Fruit fly (Drosophila melanogaster) whole organism, embryonic: ENCODE measurements around the gene CG12880.
A peak's percentile ranks its signal among the peaks of the same experiment; 100 is the strongest.

Source experiments
- ATbp ChIP-seq: fragments of 200-800 bp; sonication (Bioruptor generic); optimal IDR thresholded peaks from 2 replicates; lab custom pipeline; 2017; ENCODE audit warnings: missing biosample characterization, mild to moderate bottlenecking, missing genetic modification characterization, missing genetic modification reagents
- Atf6 ChIP-seq: fragments of 200-800 bp; sonication (Bioruptor generic); IDR thresholded peaks from 2 replicates; pipeline ENCODE4 v1.3.6; 2022; ENCODE audit warnings: missing biosample characterization, missing genetic modification characterization
- Bgb ChIP-seq: fragments of 200-800 bp; sonication (Bioruptor generic); IDR thresholded peaks from 2 replicates; pipeline ENCODE4 v1.3.6; 2022; ENCODE audit warnings: missing biosample characterization, missing genetic modification characterization; ENCODE audit not compliant: partially characterized antibody
- Blimp-1 ChIP-seq: fragments of 200-800 bp; sonication (Bioruptor generic); optimal IDR thresholded peaks from 3 replicates; lab custom pipeline; 2018; ENCODE audit warnings: missing biosample characterization, missing genetic modification characterization, mild to moderate bottlenecking, moderate library complexity, missing genetic modification reagents
- CG10209 ChIP-seq: fragments of 200-800 bp; sonication (Bioruptor generic); optimal IDR thresholded peaks from 3 replicates; lab custom pipeline; 2017; ENCODE audit warnings: missing biosample characterization, mild to moderate bottlenecking, missing genetic modification characterization, missing genetic modification reagents
- CG10321 ChIP-seq: fragments of 200-800 bp; sonication (Bioruptor generic); IDR thresholded peaks from 2 replicates; pipeline ENCODE4 v1.3.6; 2022; ENCODE audit warnings: missing biosample characterization, missing genetic modification characterization
- CG10979 ChIP-seq: fragments of 200-800 bp; sonication (Bioruptor generic); optimal IDR thresholded peaks from 2 replicates; lab custom pipeline; 2018; ENCODE audit warnings: missing biosample characterization, mild to moderate bottlenecking, missing genetic modification characterization, moderate library complexity
- CG11504 ChIP-seq: fragments of 200-800 bp; sonication (Bioruptor generic); optimal IDR thresholded peaks from 3 replicates; lab custom pipeline; 2019; ENCODE audit warnings: missing biosample characterization, mild to moderate bottlenecking, missing genetic modification characterization, moderate library complexity
- CG11695 ChIP-seq: fragments of 200-800 bp; sonication (Bioruptor generic); IDR thresholded peaks from 3 replicates; pipeline ENCODE4 v1.3.6; 2022; ENCODE audit warnings: missing biosample characterization, missing genetic modification characterization
- CG12104 ChIP-seq: fragments of 200-800 bp; sonication (Bioruptor generic); optimal IDR thresholded peaks from 3 replicates; lab custom pipeline; 2016; ENCODE audit warnings: missing biosample characterization, missing genetic modification characterization
- CG12942 ChIP-seq: fragments of 200-800 bp; sonication (Bioruptor generic); optimal IDR thresholded peaks from 3 replicates; lab custom pipeline; 2016; ENCODE audit warnings: missing biosample characterization, missing genetic modification characterization
- CG17359 ChIP-seq: fragments of 200-800 bp; sonication (Bioruptor generic); optimal IDR thresholded peaks from 3 replicates; lab custom pipeline; 2018; ENCODE audit warnings: missing biosample characterization, mild to moderate bottlenecking, missing genetic modification characterization, moderate library complexity
- CG17361 ChIP-seq: fragments of 200-800 bp; sonication (Bioruptor generic); IDR thresholded peaks from 3 replicates; pipeline ENCODE4 v1.3.6; 2022; ENCODE audit warnings: missing biosample characterization, missing genetic modification characterization
- CG18619 ChIP-seq: fragments of 200-800 bp; sonication (Bioruptor generic); optimal IDR thresholded peaks from 3 replicates; lab custom pipeline; 2017; ENCODE audit warnings: missing biosample characterization, mild to moderate bottlenecking, missing genetic modification characterization
- CG2678 ChIP-seq: fragments of 200-800 bp; sonication (Bioruptor generic); optimal IDR thresholded peaks from 3 replicates; lab custom pipeline; 2019; ENCODE audit warnings: missing biosample characterization, mild to moderate bottlenecking, missing genetic modification characterization, moderate library complexity
- CG32772 ChIP-seq: fragments of 200-800 bp; sonication (Bioruptor generic); IDR thresholded peaks from 2 replicates; pipeline ENCODE4 v1.3.6; 2022; ENCODE audit warnings: missing biosample characterization, missing genetic modification characterization
- CG4854 ChIP-seq: fragments of 200-800 bp; sonication (Bioruptor generic); optimal IDR thresholded peaks from 2 replicates; lab custom pipeline; 2016; ENCODE audit warnings: missing biosample characterization, missing genetic modification characterization, inconsistent platforms
- CG6689 ChIP-seq: fragments of 200-800 bp; sonication (Bioruptor generic); IDR thresholded peaks from 2 replicates; pipeline ENCODE4 v1.3.6; 2022; ENCODE audit warnings: missing biosample characterization, missing genetic modification characterization
- CG7839 ChIP-seq: fragments of 200-800 bp; sonication (Bioruptor generic); optimal IDR thresholded peaks from 3 replicates; lab custom pipeline; 2018; ENCODE audit warnings: missing biosample characterization, mild to moderate bottlenecking, missing genetic modification characterization, moderate library complexity
- CG8281 ChIP-seq: fragments of 200-800 bp; sonication (Bioruptor generic); optimal IDR thresholded peaks from 2 replicates; lab custom pipeline; 2018; ENCODE audit warnings: missing biosample characterization, mild to moderate bottlenecking, missing genetic modification characterization, moderate library complexity
- CG8765 ChIP-seq: fragments of 200-800 bp; sonication (Bioruptor generic); IDR thresholded peaks from 2 replicates; pipeline ENCODE4 v1.3.6; 2022; ENCODE audit warnings: missing biosample characterization, missing genetic modification characterization
- CG9437 ChIP-seq: fragments of 200-800 bp; sonication (Bioruptor generic); optimal IDR thresholded peaks from 2 replicates; lab custom pipeline; 2018; ENCODE audit warnings: missing biosample characterization, mild to moderate bottlenecking, missing genetic modification characterization
- CG9727 ChIP-seq: fragments of 200-800 bp; sonication (Bioruptor generic); optimal IDR thresholded peaks from 3 replicates; lab custom pipeline; 2017; ENCODE audit warnings: missing biosample characterization, mild to moderate bottlenecking, missing genetic modification characterization
- CG9797 ChIP-seq: fragments of 200-800 bp; sonication (Bioruptor generic); optimal IDR thresholded peaks from 3 replicates; lab custom pipeline; 2018; ENCODE audit warnings: missing biosample characterization, mild to moderate bottlenecking, missing genetic modification characterization
- CG9876 ChIP-seq: fragments of 200-800 bp; sonication (Bioruptor generic); optimal IDR thresholded peaks from 2 replicates; lab custom pipeline; 2016; ENCODE audit warnings: missing biosample characterization, missing genetic modification characterization
- D19A ChIP-seq: fragments of 200-800 bp; optimal IDR thresholded peaks from 3 replicates; lab custom pipeline; 2019; ENCODE audit warnings: missing biosample characterization, mild to moderate bottlenecking, missing genetic modification characterization, moderate library complexity
- Dip2 ChIP-seq: fragments of 200-800 bp; sonication (Bioruptor generic); IDR thresholded peaks from 2 replicates; pipeline ENCODE4 v1.3.6; 2022; ENCODE audit warnings: missing biosample characterization, missing genetic modification characterization
- Drgx ChIP-seq: fragments of 200-800 bp; sonication (Bioruptor generic); IDR thresholded peaks from 2 replicates; pipeline ENCODE4 v1.3.6; 2022; ENCODE audit warnings: missing biosample characterization, missing genetic modification characterization
- H15 ChIP-seq: fragments of 200-800 bp; sonication (Bioruptor generic); IDR thresholded peaks from 3 replicates; pipeline ENCODE4 v1.3.6; 2022; ENCODE audit warnings: missing biosample characterization, missing genetic modification characterization
- MBD-R2 ChIP-seq: fragments of 200-800 bp; sonication (Bioruptor generic); IDR thresholded peaks from 2 replicates; pipeline ENCODE4 v1.3.6; 2022; ENCODE audit warnings: missing biosample characterization, missing genetic modification characterization
- Med ChIP-seq: fragments of 200-800 bp; sonication (Bioruptor generic); peaks from one replicate; lab custom pipeline; 2016; ENCODE audit warnings: missing biosample characterization, missing genetic modification characterization, mild to moderate bottlenecking, inconsistent platforms, moderate library complexity
- Myb ChIP-seq: fragments of 200-800 bp; sonication (Bioruptor generic); optimal IDR thresholded peaks from 2 replicates; lab custom pipeline; 2016; ENCODE audit warnings: missing biosample characterization, missing genetic modification characterization
- NFAT ChIP-seq: fragments of 200-800 bp; sonication (Bioruptor generic); IDR thresholded peaks from 2 replicates; pipeline ENCODE4 v1.3.6; 2022; ENCODE audit warnings: missing biosample characterization, missing genetic modification characterization
- Nf-YB ChIP-seq: fragments of 200-800 bp; sonication (Bioruptor generic); optimal IDR thresholded peaks from 3 replicates; lab custom pipeline; 2019; ENCODE audit warnings: missing biosample characterization, mild to moderate bottlenecking, missing genetic modification characterization, moderate library complexity
- Poxn ChIP-seq: fragments of 200-800 bp; sonication (Bioruptor generic); IDR thresholded peaks from 2 replicates; pipeline ENCODE4 v1.3.6; 2022; ENCODE audit warnings: missing biosample characterization, missing genetic modification characterization
- Rx ChIP-seq: fragments of 200-800 bp; sonication (Bioruptor generic); IDR thresholded peaks from 2 replicates; pipeline ENCODE4 v1.3.6; 2022; ENCODE audit warnings: missing biosample characterization, missing genetic modification characterization
- Sox100B ChIP-seq: fragments of 200-800 bp; sonication (Bioruptor generic); optimal IDR thresholded peaks from 3 replicates; lab custom pipeline; 2018; ENCODE audit warnings: missing biosample characterization, mild to moderate bottlenecking, missing genetic modification characterization
- Tbp ChIP-seq: fragments of >200 bp; optimal IDR thresholded peaks from 2 replicates; lab custom pipeline; 2018; ENCODE audit warnings: missing biosample characterization, missing genetic modification characterization
- ap ChIP-seq: fragments of 200-800 bp; sonication (Bioruptor generic); IDR thresholded peaks from 2 replicates; pipeline ENCODE4 v1.3.6; 2022; ENCODE audit warnings: missing biosample characterization, missing genetic modification characterization
- bsh ChIP-seq, 2 experiments: fragments of 200-800 bp; sonication (Bioruptor generic); optimal IDR thresholded peaks; 2 replicates each; lab custom pipeline; 2017 to 2018; ENCODE audit warnings: mild to moderate bottlenecking in 2 of 2, missing biosample characterization in 2 of 2, missing genetic modification characterization in 2 of 2, moderate library complexity in 1 of 2
- btn ChIP-seq: fragments of 200-800 bp; sonication (Bioruptor generic); optimal IDR thresholded peaks from 2 replicates; lab custom pipeline; 2016; ENCODE audit warnings: missing biosample characterization, missing genetic modification characterization
- fd96Cb ChIP-seq: fragments of 200-800 bp; sonication (Bioruptor generic); optimal IDR thresholded peaks from 2 replicates; lab custom pipeline; 2018; ENCODE audit warnings: missing biosample characterization, mild to moderate bottlenecking, missing genetic modification characterization, moderate library complexity
- gem ChIP-seq: fragments of 200-800 bp; sonication (Bioruptor generic); optimal IDR thresholded peaks from 2 replicates; lab custom pipeline; 2019; ENCODE audit warnings: missing biosample characterization, mild to moderate bottlenecking, missing genetic modification characterization, moderate library complexity
- gro ChIP-seq: fragments of 200-800 bp; sonication (Bioruptor generic); optimal IDR thresholded peaks from 2 replicates; lab custom pipeline; 2016; ENCODE audit warnings: missing biosample characterization, missing genetic modification characterization
- pan ChIP-seq, 4 experiments: fragments of >200 bp in 3 of 4; fragments of 200-800 bp in 1 of 4; sonication (Bioruptor generic) in 1 of 4; optimal IDR thresholded peaks in 3 of 4; IDR thresholded peaks in 1 of 4; 2 replicates each; pipeline versions ENCODE4 v1.3.6 to Lab custom; 2017 to 2022; ENCODE audit warnings: missing biosample characterization in 2 of 4, missing genetic modification characterization in 2 of 4, mixed read lengths in 1 of 4
- phol ChIP-seq: fragments of 200-800 bp; sonication (Bioruptor generic); optimal IDR thresholded peaks from 3 replicates; lab custom pipeline; 2018; ENCODE audit warnings: missing biosample characterization, mild to moderate bottlenecking, missing genetic modification characterization, moderate library complexity
- row ChIP-seq: fragments of 200-800 bp; sonication (Bioruptor generic); IDR thresholded peaks from 3 replicates; pipeline ENCODE4 v1.3.6; 2022; ENCODE audit warnings: missing biosample characterization, missing genetic modification characterization
- so ChIP-seq: fragments of 200-800 bp; sonication (Bioruptor generic); IDR thresholded peaks from 3 replicates; pipeline ENCODE4 v1.3.6; 2022; ENCODE audit warnings: missing biosample characterization, missing genetic modification characterization
- unpg ChIP-seq: fragments of 200-800 bp; sonication (Bioruptor generic); optimal IDR thresholded peaks from 3 replicates; lab custom pipeline; 2018; ENCODE audit warnings: missing biosample characterization, mild to moderate bottlenecking, missing genetic modification characterization, moderate library complexity
- zfh2 ChIP-seq: fragments of 200-800 bp; sonication (Bioruptor generic); optimal IDR thresholded peaks from 2 replicates; lab custom pipeline; 2016; ENCODE audit warnings: missing biosample characterization, missing genetic modification characterization

CG12880 gene

DNA sequence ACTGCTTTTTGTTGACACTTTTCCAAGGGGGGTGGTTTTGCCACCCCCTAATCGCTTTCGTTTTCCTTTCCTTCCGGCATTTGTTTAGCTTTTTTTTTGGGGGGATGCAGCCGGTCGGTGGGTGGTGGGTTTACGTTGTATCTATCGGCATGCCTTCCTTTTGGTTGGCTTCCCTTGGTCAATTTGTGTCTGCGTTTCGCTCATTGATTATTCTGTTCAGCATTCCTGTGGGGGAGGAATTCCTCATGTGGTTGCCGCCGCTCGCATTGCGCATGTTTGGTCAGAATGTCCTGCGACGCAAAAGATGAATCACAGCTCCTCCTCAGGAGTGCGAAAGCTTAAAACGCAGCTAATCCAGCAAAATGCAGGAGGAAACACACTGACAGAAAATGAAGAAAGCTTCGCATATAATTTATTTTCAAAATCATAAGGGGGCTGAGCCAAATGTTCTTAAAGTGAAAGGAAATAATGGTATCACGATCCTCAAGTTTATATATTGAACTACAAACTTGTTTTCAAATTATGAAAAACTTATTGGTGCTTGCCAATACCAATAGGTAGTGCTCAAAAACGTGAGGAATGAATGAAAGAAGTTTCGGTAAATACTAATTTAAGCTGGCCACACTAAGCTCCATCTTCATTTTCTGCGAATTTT, 33.5 kb upstream of the CG12880 start, which contains the start of gene RpS10a (continued):
- TF ChIP-seq Tbp (GFP tag; lab: Kevin White, UChicago) (no peak), btn (GFP tag; lab: Kevin White, UChicago) (no peak), so (GFP tag; lab: Robert Waterston, UW) (no peak), pan (optimal IDR thresholded peaks at IDR 0.05; lab: Kevin White, UChicago) (no peak), pan (GFP tag; optimal IDR thresholded peaks at IDR 0.05 in 1 of 2, IDR thresholded peaks at IDR 0.05 in 1 of 2) (no peak), NFAT (GFP tag; lab: Robert Waterston, UW) (no peak), Dip2 (GFP tag; lab: Robert Waterston, UW) (no peak), MBD-R2 (no peak), CG9876 (GFP tag; lab: Kevin White, UChicago) (no peak), CG4854 (no peak), CG17361 (no peak), bsh (GFP tag; optimal IDR thresholded peaks at IDR 0.05; lab: Kevin White, UChicago) (no peak), unpg (GFP tag; lab: Kevin White, UChicago) (no peak), zfh2 (GFP tag; lab: Kevin White, UChicago) (no peak), CG8765 (GFP tag; lab: Robert Waterston, UW) (no peak), CG7839 (no peak), Atf6 (GFP tag; lab: Robert Waterston, UW) (no peak), ap (GFP tag; lab: Robert Waterston, UW) (no peak), CG12104 (GFP tag; lab: Kevin White, UChicago) (no peak), Bgb (GFP tag; lab: Robert Waterston, UW) (peak; percentile 22; the same call in 1 of the 2 replicates), CG6689 (GFP tag; lab: Robert Waterston, UW) (no peak), CG12942 (GFP tag; lab: Kevin White, UChicago) (no peak), CG18619 (GFP tag; lab: Kevin White, UChicago) (no peak), Rx (GFP tag; lab: Robert Waterston, UW) (no peak), CG32772 (no peak), CG9727 (no peak)

DNA sequence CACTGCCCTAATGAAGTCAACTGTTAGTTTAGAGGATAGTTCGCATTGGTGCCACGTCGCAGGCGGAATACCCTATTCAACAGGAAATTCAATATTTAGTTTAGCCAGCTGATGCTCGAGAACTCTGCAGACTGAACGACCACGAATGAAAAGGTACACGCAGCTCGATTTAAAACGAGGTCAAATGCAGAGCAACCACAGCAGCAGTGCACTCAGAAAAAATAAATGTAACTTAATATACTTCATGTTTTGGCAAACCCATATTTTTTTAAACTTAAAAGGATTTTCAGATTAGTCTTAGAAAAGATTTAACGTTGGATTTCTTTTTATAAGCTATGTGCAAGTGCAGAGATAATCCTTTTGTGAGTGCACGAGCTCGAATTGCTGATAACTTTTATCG, 30.7 kb upstream of the CG12880 start:
- TF ChIP-seq Med = peak; percentile 8
- no peak for TF ChIP-seq CG11695 (GFP tag; lab: Robert Waterston, UW)
- peak; percentile 35 for TF ChIP-seq Blimp-1 (GFP tag; lab: Kevin White, UChicago)
- no peak for TF ChIP-seq Nf-YB (GFP tag; lab: Kevin White, UChicago)
- no peak for TF ChIP-seq CG8281 (tag; lab: Kevin White, UChicago)
- no peak for TF ChIP-seq CG9437 (GFP tag; lab: Kevin White, UChicago)
- TF ChIP-seq gro (GFP tag; lab: Kevin White, UChicago) = no peak
- TF ChIP-seq CG2678 (tag; lab: Kevin White, UChicago) = peak; percentile 38
- TF ChIP-seq H15 (GFP tag; lab: Robert Waterston, UW) = no peak
- no peak for TF ChIP-seq CG10321 (GFP tag; lab: Robert Waterston, UW)
- TF ChIP-seq CG10209 (GFP tag; lab: Kevin White, UChicago) = no peak
- peak; percentile 32 for TF ChIP-seq fd96Cb (tag; lab: Kevin White, UChicago)
- TF ChIP-seq ATbp (GFP tag; lab: Kevin White, UChicago) = peak; percentile 8
- TF ChIP-seq Drgx (GFP tag; lab: Robert Waterston, UW) = peak; percentile 55
- peak; percentile 30 for TF ChIP-seq CG17359
- peak; percentile 19 for TF ChIP-seq Sox100B (GFP tag; lab: Kevin White, UChicago)
- peak; percentile 17 for TF ChIP-seq gem (tag; lab: Kevin White, UChicago)
- TF ChIP-seq CG11504 (tag; lab: Kevin White, UChicago) = peak; percentile 39
- TF ChIP-seq row (GFP tag; lab: Robert Waterston, UW) = peak; percentile 53; the same call in 2 of the 3 replicates
- no peak for TF ChIP-seq Poxn (GFP tag; lab: Robert Waterston, UW)
- TF ChIP-seq CG17361 = no peak
- TF ChIP-seq CG10979 = peak; percentile 24
- peak; percentile 81 for TF ChIP-seq D19A (tag; lab: Kevin White, UChicago)
- TF ChIP-seq Myb = no peak
- peak; percentile 36 for TF ChIP-seq phol
- no peak for TF ChIP-seq CG9797
